Worm (Caenorhabditis elegans) whole organism, early embryonic: ENCODE results near the gene str-136.

Source experiments
- ama-1 ChIP-seq: fragments of 150-350 bp; optimal IDR thresholded peaks from 2 replicates; lab custom pipeline; 2014
- ceh-13 ChIP-seq: fragments of 200-800 bp; sonication (Bioruptor generic); optimal IDR thresholded peaks from 2 replicates; lab custom pipeline; 2018; ENCODE audit warnings: mild to moderate bottlenecking, missing genetic modification characterization, missing compliant biosample characterization
- ceh-36 ChIP-seq: sonication (generic microtip); optimal IDR thresholded peaks from 2 replicates; lab custom pipeline; 2016; ENCODE audit warnings: missing genetic modification characterization, inconsistent platforms, missing compliant biosample characterization
- ets-7 ChIP-seq: sonication (generic microtip); optimal IDR thresholded peaks from 2 replicates; lab custom pipeline; 2016; ENCODE audit warnings: missing genotype, missing genetic modification characterization, missing compliant biosample characterization
- flt-1 ChIP-seq: fragments of 200-800 bp; sonication (Bioruptor generic); IDR thresholded peaks from 2 replicates; pipeline ENCODE4 v1.3.6; 2022; ENCODE audit warnings: missing genetic modification characterization, missing compliant biosample characterization
- hmg-4 ChIP-seq: fragments of 200-800 bp; sonication (Bioruptor generic); optimal IDR thresholded peaks from 2 replicates; lab custom pipeline; 2018; ENCODE audit warnings: mild to moderate bottlenecking, missing genetic modification characterization, missing compliant biosample characterization
- pes-1 ChIP-seq: fragments of 200-800 bp; sonication (Bioruptor generic); IDR thresholded peaks from 2 replicates; pipeline ENCODE4 v1.3.6; 2022; ENCODE audit warnings: missing genetic modification reagents, missing genetic modification characterization, missing compliant biosample characterization
- scrt-1 ChIP-seq: fragments of 200-800 bp; sonication (Bioruptor generic); IDR thresholded peaks from 2 replicates; pipeline ENCODE4 v1.3.6; 2022; ENCODE audit warnings: missing genetic modification characterization, missing compliant biosample characterization
- sea-1 ChIP-seq: fragments of 200-800 bp; sonication (Bioruptor generic); conservative IDR thresholded peaks from 2 replicates; pipeline ENCODE4 v1.3.6; 2022; ENCODE audit warnings: missing genetic modification characterization, missing compliant biosample characterization
- tbx-37 ChIP-seq: fragments of 200-800 bp; sonication (Bioruptor generic); conservative IDR thresholded peaks from 2 replicates; pipeline ENCODE4 v1.3.6; 2022; ENCODE audit warnings: missing genetic modification reagents, missing genetic modification characterization, missing compliant biosample characterization
- tra-4 ChIP-seq: sonication (generic microtip); optimal IDR thresholded peaks from 2 replicates; lab custom pipeline; 2017; ENCODE audit warnings: missing genetic modification characterization, missing compliant biosample characterization

DNA sequence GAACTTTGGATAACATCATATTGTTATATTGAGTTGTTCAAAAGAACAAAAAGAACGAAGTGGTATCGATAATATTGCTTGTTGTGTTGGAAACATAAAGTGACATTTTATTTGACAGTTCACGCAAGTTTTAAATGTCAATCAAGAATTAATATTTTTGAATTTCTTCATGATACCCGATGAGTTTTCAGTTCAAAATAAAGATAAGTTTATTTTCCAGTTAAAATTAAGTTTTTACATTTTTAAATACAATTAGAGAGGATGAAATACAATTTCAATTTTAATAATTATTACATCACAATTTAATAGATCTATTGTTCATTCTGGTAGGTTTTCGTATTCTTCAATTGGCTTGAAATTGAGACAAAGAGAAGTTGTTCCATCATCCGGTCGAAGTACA, 18.8 kb upstream of the str-136 start, which contains the start of gene W02D7.4:
- no peak for TF ChIP-seq hmg-4 (GFP tag; lab: Kevin White, UChicago)
- no peak for TF ChIP-seq ama-1
- TF ChIP-seq tbx-37 (GFP tag; lab: Robert Waterston, UW): no peak
- TF ChIP-seq pes-1 (GFP tag; lab: Robert Waterston, UW): no peak
- no peak for TF ChIP-seq scrt-1
- TF ChIP-seq ets-7 (tag; lab: Kevin White, UChicago): no peak
- no peak for TF ChIP-seq ceh-13 (GFP tag; lab: Kevin White, UChicago)
- TF ChIP-seq sea-1 (GFP tag; lab: Robert Waterston, UW): no peak
- TF ChIP-seq tra-4 (tag; lab: Kevin White, UChicago): no peak
- TF ChIP-seq ceh-36 (tag; lab: Kevin White, UChicago): no peak
- no peak for TF ChIP-seq flt-1 (GFP tag; lab: Robert Waterston, UW)
